Worm (Caenorhabditis elegans) whole organism, late embryonic: ENCODE measurements around the gene C17H11.1.

Experiments used
- C38D4.7 ChIP-seq: fragments of 200-800 bp; sonication (Bioruptor generic); optimal IDR thresholded peaks from 2 replicates; lab custom pipeline; 2018; ENCODE audit warnings: mild to moderate bottlenecking, missing genetic modification characterization, moderate library complexity, missing compliant biosample characterization
- K02D7.2 ChIP-seq: sonication (generic microtip); optimal IDR thresholded peaks from 2 replicates; lab custom pipeline; 2017; ENCODE audit warnings: mild to moderate bottlenecking, missing genetic modification characterization, missing compliant biosample characterization
- K09A11.1 ChIP-seq: sonication (generic microtip); optimal IDR thresholded peaks from 2 replicates; lab custom pipeline; 2017; ENCODE audit warnings: antibody characterized with exemption, mild to moderate bottlenecking, missing genetic modification characterization, missing compliant biosample characterization; ENCODE audit not compliant: insufficient read depth
- ahr-1 ChIP-seq: sonication (generic microtip); optimal IDR thresholded peaks from 2 replicates; lab custom pipeline; 2016; ENCODE audit warnings: missing genetic modification characterization, missing compliant biosample characterization
- ama-1 ChIP-seq: fragments of 150-350 bp; optimal IDR thresholded peaks from 2 replicates; lab custom pipeline; 2014
- ceh-14 ChIP-seq: sonication (generic microtip); optimal IDR thresholded peaks from 2 replicates; lab custom pipeline; 2016; ENCODE audit warnings: missing genotype, missing genetic modification characterization, missing compliant biosample characterization
- ceh-18 ChIP-seq: sonication (generic microtip); optimal IDR thresholded peaks from 2 replicates; lab custom pipeline; 2016; ENCODE audit warnings: missing genetic modification characterization, missing compliant biosample characterization
- ceh-19 ChIP-seq: fragments of 200-800 bp; sonication (Bioruptor generic); optimal IDR thresholded peaks from 2 replicates; lab custom pipeline; 2018; ENCODE audit warnings: mild to moderate bottlenecking, missing genetic modification characterization, missing compliant biosample characterization
- ceh-2 ChIP-seq: sonication (generic microtip); optimal IDR thresholded peaks from 2 replicates; lab custom pipeline; 2016; ENCODE audit warnings: missing genotype, missing genetic modification characterization, missing compliant biosample characterization
- ceh-31 ChIP-seq: sonication (generic microtip); optimal IDR thresholded peaks from 2 replicates; lab custom pipeline; 2016; ENCODE audit warnings: missing genetic modification characterization, missing compliant biosample characterization
- ceh-34 ChIP-seq: sonication (generic microtip); optimal IDR thresholded peaks from 2 replicates; lab custom pipeline; 2016; ENCODE audit warnings: mild to moderate bottlenecking, missing genetic modification characterization, missing compliant biosample characterization
- ceh-48 ChIP-seq: sonication (generic microtip); optimal IDR thresholded peaks from 2 replicates; lab custom pipeline; 2016; ENCODE audit warnings: missing genetic modification characterization, inconsistent platforms, missing compliant biosample characterization
- che-1 ChIP-seq: sonication (generic microtip); optimal IDR thresholded peaks from 2 replicates; lab custom pipeline; 2016; ENCODE audit warnings: mild to moderate bottlenecking, missing genetic modification characterization, missing compliant biosample characterization
- dmd-4 ChIP-seq: sonication (generic microtip); optimal IDR thresholded peaks from 2 replicates; lab custom pipeline; 2016; ENCODE audit warnings: borderline replicate concordance, missing genetic modification characterization, missing compliant biosample characterization
- elt-2 ChIP-seq: sonication (generic microtip); optimal IDR thresholded peaks from 2 replicates; lab custom pipeline; 2016; ENCODE audit warnings: missing genetic modification reagents, missing genetic modification characterization, missing compliant biosample characterization
- ets-4 ChIP-seq: sonication (generic microtip); optimal IDR thresholded peaks from 2 replicates; lab custom pipeline; 2016; ENCODE audit warnings: missing genetic modification characterization, missing compliant biosample characterization
- fax-1 ChIP-seq: sonication (generic microtip); optimal IDR thresholded peaks from 2 replicates; lab custom pipeline; 2016; ENCODE audit warnings: missing genotype, missing genetic modification characterization, missing compliant biosample characterization
- hlh-13 ChIP-seq: fragments of 200-800 bp; sonication (Bioruptor generic); optimal IDR thresholded peaks from 2 replicates; lab custom pipeline; 2018; ENCODE audit warnings: mild to moderate bottlenecking, missing genetic modification characterization, missing compliant biosample characterization
- hlh-15 ChIP-seq: sonication (generic microtip); optimal IDR thresholded peaks from 2 replicates; lab custom pipeline; 2016; ENCODE audit warnings: missing genetic modification characterization, missing compliant biosample characterization
- lim-6 ChIP-seq: sonication (generic microtip); optimal IDR thresholded peaks from 2 replicates; lab custom pipeline; 2016; ENCODE audit warnings: missing genetic modification characterization, missing compliant biosample characterization
- lin-11 ChIP-seq: fragments of 200-800 bp; sonication (Bioruptor generic); optimal IDR thresholded peaks from 2 replicates; lab custom pipeline; 2018; ENCODE audit warnings: mild to moderate bottlenecking, missing genetic modification characterization, missing compliant biosample characterization
- nfya-1 ChIP-seq: sonication (generic microtip); optimal IDR thresholded peaks from 2 replicates; lab custom pipeline; 2017; ENCODE audit warnings: missing genetic modification characterization, mild to moderate bottlenecking, missing compliant biosample characterization, antibody characterized with exemption, moderate library complexity
- nhr-11 ChIP-seq: fragments of 150-350 bp; optimal IDR thresholded peaks from 2 replicates; lab custom pipeline; 2014; ENCODE audit warnings: missing biosample characterization, missing genetic modification characterization
- nhr-232 ChIP-seq: sonication (generic microtip); optimal IDR thresholded peaks from 2 replicates; lab custom pipeline; 2016; ENCODE audit warnings: missing genetic modification characterization, missing compliant biosample characterization
- pha-2 ChIP-seq: sonication (generic microtip); optimal IDR thresholded peaks from 2 replicates; lab custom pipeline; 2017; ENCODE audit warnings: mild to moderate bottlenecking, missing genetic modification characterization, missing compliant biosample characterization
- pha-4 ChIP-seq: fragments of 150-350 bp; optimal IDR thresholded peaks from 2 replicates; lab custom pipeline; 2018; ENCODE audit warnings: missing biosample characterization, missing genetic modification reagents, missing genetic modification characterization
- pqm-1 ChIP-seq: sonication (generic microtip); optimal IDR thresholded peaks from 2 replicates; lab custom pipeline; 2016; ENCODE audit warnings: missing genetic modification characterization, missing compliant biosample characterization
- pros-1 ChIP-seq: fragments of 150-350 bp; optimal IDR thresholded peaks from 2 replicates; lab custom pipeline; 2014; ENCODE audit warnings: missing biosample characterization, missing genetic modification reagents, missing genetic modification characterization
- ref-2 ChIP-seq: sonication (generic microtip); optimal IDR thresholded peaks from 2 replicates; lab custom pipeline; 2016; ENCODE audit warnings: missing genetic modification characterization, missing compliant biosample characterization
- rnt-1 ChIP-seq: sonication (generic microtip); optimal IDR thresholded peaks from 2 replicates; lab custom pipeline; 2016; ENCODE audit warnings: missing genetic modification characterization, missing compliant biosample characterization
- syd-9 ChIP-seq: sonication (generic microtip); optimal IDR thresholded peaks from 2 replicates; lab custom pipeline; 2016; ENCODE audit warnings: mild to moderate bottlenecking, missing genetic modification characterization, moderate library complexity, missing compliant biosample characterization
- tbx-2 ChIP-seq: sonication (generic microtip); optimal IDR thresholded peaks from 2 replicates; lab custom pipeline; 2016; ENCODE audit warnings: missing genetic modification characterization, missing compliant biosample characterization
- ttx-3 ChIP-seq: sonication (generic microtip); optimal IDR thresholded peaks from 2 replicates; lab custom pipeline; 2016; ENCODE audit warnings: missing genetic modification reagents, missing genetic modification characterization, missing compliant biosample characterization
- unc-42 ChIP-seq: sonication (generic microtip); optimal IDR thresholded peaks from 2 replicates; lab custom pipeline; 2016; ENCODE audit warnings: missing genotype, missing genetic modification characterization, missing compliant biosample characterization
- unc-55 ChIP-seq: sonication (generic microtip); optimal IDR thresholded peaks from 2 replicates; lab custom pipeline; 2017; ENCODE audit warnings: missing biosample characterization, missing genetic modification reagents, missing genetic modification characterization
- unc-86 ChIP-seq: sonication (generic microtip); optimal IDR thresholded peaks from 2 replicates; lab custom pipeline; 2016; ENCODE audit warnings: missing genetic modification characterization, missing compliant biosample characterization
- ztf-16 ChIP-seq: sonication (generic microtip); optimal IDR thresholded peaks from 2 replicates; lab custom pipeline; 2017; ENCODE audit warnings: missing genetic modification characterization, missing compliant biosample characterization

Gene C17H11.1

ce11 chrX:8173610-8174009 is at the start of gene C17H11.1:
Gene C17H11.1 (plus strand): TSS chrX:8173910.
- TF ChIP-seq rnt-1 (no peak), fax-1 (tag; lab: Kevin White, UChicago) (no peak)

- no peak for TF ChIP-seq syd-9 (tag; lab: Kevin White, UChicago)
- TF ChIP-seq pros-1 (tag; lab: Kevin White, UChicago) = no peak
- no peak for TF ChIP-seq unc-86
- TF ChIP-seq ahr-1 = no peak
- TF ChIP-seq nhr-232 = no peak
- TF ChIP-seq K02D7.2 (tag; lab: Kevin White, UChicago) = no peak
- TF ChIP-seq C38D4.7 = no peak
- no peak for TF ChIP-seq ttx-3 (tag; lab: Kevin White, UChicago)
- no peak for TF ChIP-seq pha-2 (tag; lab: Kevin White, UChicago)
- TF ChIP-seq che-1 = no peak
- no peak for TF ChIP-seq ceh-19 (GFP tag; lab: Kevin White, UChicago)
- TF ChIP-seq, all 69 proteins: peak for 0
These were observed 44.2 kb upstream of the C17H11.1 start, which contains the start of gene frpr-1 for ce11 chrX:8129543-8129942. Gene frpr-1 (minus strand): TSS chrX:8129643.

ce11 chrX:8136276-8136891 is 37.3 kb upstream of the C17H11.1 start, which contains the start of gene C02B8.6:
Gene C02B8.6 (minus strand): TSS chrX:8136326.
- no peak for TF ChIP-seq pha-4 (tag; lab: Kevin White, UChicago)
- TF ChIP-seq elt-2 (tag; lab: Kevin White, UChicago) = peak; percentile 69
- peak; percentile 26 for TF ChIP-seq ceh-48 (tag; lab: Kevin White, UChicago)
- TF ChIP-seq unc-86 = no peak
- no peak for TF ChIP-seq ceh-14 (tag; lab: Kevin White, UChicago)
- TF ChIP-seq tbx-2 (tag; lab: Kevin White, UChicago) = peak; percentile 54
- no peak for TF ChIP-seq hlh-15
- TF ChIP-seq unc-55 (GFP tag; lab: Kevin White, UChicago) = no peak
- no peak for TF ChIP-seq K09A11.1 (tag; lab: Kevin White, UChicago)
- no peak for TF ChIP-seq dmd-4 (tag; lab: Kevin White, UChicago)
- peak; percentile 33 for TF ChIP-seq nfya-1
- TF ChIP-seq ceh-18 (tag; lab: Kevin White, UChicago) = no peak
- no peak for TF ChIP-seq ref-2
- no peak for TF ChIP-seq pqm-1
- TF ChIP-seq ceh-2 (tag; lab: Kevin White, UChicago) = no peak
- no peak for TF ChIP-seq syd-9 (tag; lab: Kevin White, UChicago)
- no peak for TF ChIP-seq lin-11 (tag; lab: Kevin White, UChicago)
- peak; percentile 32 for TF ChIP-seq ceh-34 (tag; lab: Kevin White, UChicago)
- TF ChIP-seq ama-1 = no peak
- TF ChIP-seq ceh-31 = peak; percentile 10

- TF ChIP-seq unc-55 (GFP tag; lab: Kevin White, UChicago) (no peak), ztf-16 (no peak), nhr-11 (tag; lab: Kevin White, UChicago) (no peak), hlh-13 (GFP tag; lab: Kevin White, UChicago) (no peak), unc-42 (no peak), ets-4 (tag; lab: Kevin White, UChicago) (no peak), ama-1 (no peak), lim-6 (no peak), ceh-48 (tag; lab: Kevin White, UChicago) (no peak)
- TF ChIP-seq, all 69 proteins: peak for 0
These were observed 35.9 kb upstream of the C17H11.1 start, which contains the start of gene C02B8.7 for ce11 chrX:8137779-8138178. Gene C02B8.7 (minus strand): TSS chrX:8137879.
